Worm (Caenorhabditis elegans) whole organism, early embryonic: Measurements from ENCODE around the gene comt-2.

Experiments used
- B0310.2 ChIP-seq: sonication (generic microtip); optimal IDR thresholded peaks from 2 replicates; lab custom pipeline; 2016; ENCODE audit warnings: mild to moderate bottlenecking, missing genetic modification characterization, missing compliant biosample characterization
- F13C5.2 ChIP-seq: sonication (generic microtip); optimal IDR thresholded peaks from 2 replicates; lab custom pipeline; 2017; ENCODE audit warnings: mild to moderate bottlenecking, missing genetic modification characterization, inconsistent platforms, missing compliant biosample characterization
- aly-1 ChIP-seq: sonication (generic microtip); optimal IDR thresholded peaks from 2 replicates; lab custom pipeline; 2016; ENCODE audit warnings: missing genetic modification characterization, missing compliant biosample characterization
- ama-1 ChIP-seq: fragments of 150-350 bp; optimal IDR thresholded peaks from 2 replicates; lab custom pipeline; 2014
- ceh-13 ChIP-seq: fragments of 200-800 bp; sonication (Bioruptor generic); optimal IDR thresholded peaks from 2 replicates; lab custom pipeline; 2018; ENCODE audit warnings: mild to moderate bottlenecking, missing genetic modification characterization, missing compliant biosample characterization
- ceh-36 ChIP-seq: sonication (generic microtip); optimal IDR thresholded peaks from 2 replicates; lab custom pipeline; 2016; ENCODE audit warnings: missing genetic modification characterization, inconsistent platforms, missing compliant biosample characterization
- ets-7 ChIP-seq: sonication (generic microtip); optimal IDR thresholded peaks from 2 replicates; lab custom pipeline; 2016; ENCODE audit warnings: missing genotype, missing genetic modification characterization, missing compliant biosample characterization
- flt-1 ChIP-seq: fragments of 200-800 bp; sonication (Bioruptor generic); IDR thresholded peaks from 2 replicates; pipeline ENCODE4 v1.3.6; 2022; ENCODE audit warnings: missing genetic modification characterization, missing compliant biosample characterization
- hmbx-1 ChIP-seq: sonication (generic microtip); optimal IDR thresholded peaks from 2 replicates; lab custom pipeline; 2016; ENCODE audit warnings: mild to moderate bottlenecking, missing genetic modification characterization, missing compliant biosample characterization
- hmg-4 ChIP-seq: fragments of 200-800 bp; sonication (Bioruptor generic); optimal IDR thresholded peaks from 2 replicates; lab custom pipeline; 2018; ENCODE audit warnings: mild to moderate bottlenecking, missing genetic modification characterization, missing compliant biosample characterization
- hnd-1 ChIP-seq: sonication (generic microtip); optimal IDR thresholded peaks from 2 replicates; lab custom pipeline; 2016; ENCODE audit warnings: missing genetic modification characterization, missing compliant biosample characterization
- pes-1 ChIP-seq: fragments of 200-800 bp; sonication (Bioruptor generic); IDR thresholded peaks from 2 replicates; pipeline ENCODE4 v1.3.6; 2022; ENCODE audit warnings: missing genetic modification reagents, missing genetic modification characterization, missing compliant biosample characterization
- scrt-1 ChIP-seq: fragments of 200-800 bp; sonication (Bioruptor generic); IDR thresholded peaks from 2 replicates; pipeline ENCODE4 v1.3.6; 2022; ENCODE audit warnings: missing genetic modification characterization, missing compliant biosample characterization
- sea-1 ChIP-seq: fragments of 200-800 bp; sonication (Bioruptor generic); conservative IDR thresholded peaks from 2 replicates; pipeline ENCODE4 v1.3.6; 2022; ENCODE audit warnings: missing genetic modification characterization, missing compliant biosample characterization
- tbx-11 ChIP-seq: fragments of 200-800 bp; sonication (Bioruptor generic); IDR thresholded peaks from 2 replicates; pipeline ENCODE4 v1.3.6; 2022; ENCODE audit warnings: missing genetic modification characterization, missing compliant biosample characterization
- tbx-37 ChIP-seq: fragments of 200-800 bp; sonication (Bioruptor generic); conservative IDR thresholded peaks from 2 replicates; pipeline ENCODE4 v1.3.6; 2022; ENCODE audit warnings: missing genetic modification reagents, missing genetic modification characterization, missing compliant biosample characterization
- tra-4 ChIP-seq: sonication (generic microtip); optimal IDR thresholded peaks from 2 replicates; lab custom pipeline; 2017; ENCODE audit warnings: missing genetic modification characterization, missing compliant biosample characterization

Gene comt-2

DNA sequence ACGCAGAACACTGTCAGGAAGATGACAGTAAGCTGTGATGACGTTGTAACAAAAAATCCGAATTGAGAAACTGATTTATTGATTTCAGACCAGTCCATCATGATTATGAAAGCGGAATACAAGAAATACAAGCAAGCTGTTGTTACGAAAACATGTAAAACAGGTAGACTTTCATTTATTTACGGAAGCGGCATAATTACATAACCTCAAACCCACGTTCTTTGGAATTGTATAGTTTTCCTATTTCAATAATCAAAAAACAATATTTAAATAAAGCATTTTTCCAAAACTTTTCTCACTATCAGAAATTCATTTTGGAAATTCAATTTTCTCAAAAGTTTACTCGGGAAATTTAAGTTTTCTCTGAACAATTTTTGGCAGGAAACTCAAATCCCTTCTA is 35.6 kb downstream of the comt-2 start, which contains the start of gene str-15:
Gene str-15 (minus strand): TSS at position 101 of the 400 bp plus-strand sequence.
- TF ChIP-seq ceh-36 (no peak), tra-4 (no peak), tbx-11 (GFP tag; lab: Robert Waterston, UW) (no peak)

DNA sequence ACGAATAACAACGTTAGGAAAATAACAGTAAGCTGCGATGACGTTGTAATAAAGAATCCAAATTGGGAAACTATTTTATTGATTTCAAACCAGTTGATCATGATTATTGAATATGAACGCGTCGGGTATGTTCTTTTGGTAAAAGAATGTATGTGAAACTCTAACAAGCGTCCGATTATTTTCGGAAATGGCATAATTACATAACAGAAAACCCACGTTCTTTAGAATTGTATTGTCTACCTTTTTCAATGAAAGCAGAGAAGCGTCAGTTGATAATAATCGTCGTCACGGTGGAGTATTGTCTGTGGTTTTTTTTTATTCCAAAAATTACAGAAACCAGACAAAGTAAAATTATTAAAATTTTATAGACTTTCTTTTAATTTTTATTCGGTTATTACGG is 39.2 kb downstream of the comt-2 start, which contains the start of gene str-14:
Gene str-14 (minus strand): TSS at position 101 of the 400 bp plus-strand sequence.
- TF ChIP-seq hmg-4 (GFP tag; lab: Kevin White, UChicago), result no peak
- TF ChIP-seq aly-1, result no peak
- no peak for TF ChIP-seq ceh-36
- TF ChIP-seq ets-7 (tag; lab: Kevin White, UChicago), result no peak
- TF ChIP-seq B0310.2 (tag; lab: Kevin White, UChicago), result no peak
- TF ChIP-seq tbx-11 (GFP tag; lab: Robert Waterston, UW), result no peak
- TF ChIP-seq hnd-1 (tag; lab: Kevin White, UChicago), result no peak
- no peak for TF ChIP-seq tra-4
- no peak for TF ChIP-seq pes-1 (GFP tag; lab: Robert Waterston, UW)
- TF ChIP-seq sea-1 (GFP tag; lab: Robert Waterston, UW), result no peak

ce11 chrV:16447735-16448134 is 46.6 kb downstream of the comt-2 start, which contains the start of gene T08G3.13:
T08G3.13 (plus strand) TSS chrV:16448035.
- TF ChIP-seq ceh-13 (GFP tag; lab: Kevin White, UChicago), result no peak
- no peak for TF ChIP-seq hmbx-1 (tag; lab: Kevin White, UChicago)
- no peak for TF ChIP-seq ceh-36
- no peak for TF ChIP-seq B0310.2 (tag; lab: Kevin White, UChicago)
- TF ChIP-seq pes-1 (GFP tag; lab: Robert Waterston, UW), result no peak
- no peak for TF ChIP-seq ets-7 (tag; lab: Kevin White, UChicago)
- TF ChIP-seq ama-1, result no peak
- TF ChIP-seq flt-1 (GFP tag; lab: Robert Waterston, UW), result no peak
- no peak for TF ChIP-seq tbx-11 (GFP tag; lab: Robert Waterston, UW)
- TF ChIP-seq tra-4, result no peak
- no peak for TF ChIP-seq tbx-37 (GFP tag; lab: Robert Waterston, UW)
- no peak for TF ChIP-seq hmg-4 (GFP tag; lab: Kevin White, UChicago)
- TF ChIP-seq scrt-1 (GFP tag; lab: Robert Waterston, UW), result no peak
- TF ChIP-seq hnd-1 (tag; lab: Kevin White, UChicago), result no peak
- no peak for TF ChIP-seq sea-1 (GFP tag; lab: Robert Waterston, UW)
- no peak for TF ChIP-seq F13C5.2
- no peak for TF ChIP-seq aly-1

- peak; percentile 69 for TF ChIP-seq ceh-36
- no peak for TF ChIP-seq flt-1 (GFP tag; lab: Robert Waterston, UW)
- TF ChIP-seq ama-1, result no peak
- TF ChIP-seq hmg-4 (GFP tag; lab: Kevin White, UChicago), result no peak
Observed at ce11 chrV:16446191-16446590, 48.1 kb downstream of the comt-2 start.

- TF ChIP-seq F13C5.2 (no peak), flt-1 (GFP tag; lab: Robert Waterston, UW) (no peak), aly-1 (no peak), pes-1 (GFP tag; lab: Robert Waterston, UW) (no peak), tbx-11 (GFP tag; lab: Robert Waterston, UW) (no peak), tra-4 (no peak), hmbx-1 (tag; lab: Kevin White, UChicago) (no peak), ama-1 (no peak), hmg-4 (GFP tag; lab: Kevin White, UChicago) (no peak), scrt-1 (GFP tag; lab: Robert Waterston, UW) (no peak), tbx-37 (GFP tag; lab: Robert Waterston, UW) (no peak)
Observed at ce11 chrV:16445676-16446075, 48.6 kb downstream of the comt-2 start, which contains the start of gene T08G3.6. T08G3.6 (plus strand) TSS chrV:16445976.

- no peak for TF ChIP-seq ama-1
- no peak for TF ChIP-seq aly-1
- TF ChIP-seq ceh-36, result no peak
- TF ChIP-seq tbx-37 (GFP tag; lab: Robert Waterston, UW), result no peak
- no peak for TF ChIP-seq B0310.2 (tag; lab: Kevin White, UChicago)
- no peak for TF ChIP-seq scrt-1 (GFP tag; lab: Robert Waterston, UW)
- TF ChIP-seq hmg-4 (GFP tag; lab: Kevin White, UChicago), result no peak
- no peak for TF ChIP-seq hmbx-1 (tag; lab: Kevin White, UChicago)
- no peak for TF ChIP-seq flt-1 (GFP tag; lab: Robert Waterston, UW)
- no peak for TF ChIP-seq ets-7 (tag; lab: Kevin White, UChicago)
- TF ChIP-seq F13C5.2, result no peak
Observed at ce11 chrV:16443626-16444025, 50.7 kb downstream of the comt-2 start, which contains the start of gene srh-141. srh-141 (plus strand) TSS chrV:16443926.
